Worm (Caenorhabditis elegans): ENCODE results near the gene F54B11.10.

DNA sequence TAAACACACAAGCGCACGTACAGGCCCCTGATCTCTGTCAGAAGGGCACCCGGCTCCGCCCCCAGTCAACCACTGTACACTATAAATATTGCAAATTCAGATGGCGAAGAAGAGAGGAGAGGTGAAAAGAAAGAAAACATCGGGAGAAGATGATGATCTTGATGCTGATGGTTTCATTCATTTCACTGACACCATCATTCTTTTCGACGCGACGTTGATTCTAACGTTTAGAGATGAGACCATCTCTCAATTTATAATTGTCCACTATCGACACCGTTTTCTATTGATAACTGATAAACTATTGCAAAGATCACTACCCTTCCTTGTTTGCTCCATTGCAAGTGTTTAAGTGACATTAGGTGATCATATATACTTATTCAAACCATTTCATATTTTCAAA is 40.6 kb upstream of the F54B11.10 start:
- TF ChIP-seq pqm-1 (tag; optimal IDR thresholded peaks at IDR 0.05) (no peak), mdl-1 (tag; optimal IDR thresholded peaks at IDR 0.05) (no peak), zag-1 (tag; optimal IDR thresholded peaks at IDR 0.05) (no peak), nfya-1 (tag; optimal IDR thresholded peaks at IDR 0.05; ENCODE audit: insufficient read depth) (no peak), elt-2 (tag; optimal IDR thresholded peaks at IDR 0.05) (no peak), fkh-10 (GFP tag; optimal IDR thresholded peaks at IDR 0.05) (no peak), ceh-82 (tag; optimal IDR thresholded peaks at IDR 0.05) (no peak), ztf-4 (tag; optimal IDR thresholded peaks at IDR 0.05) (no peak), R02D3.7 (tag; optimal IDR thresholded peaks at IDR 0.05) (no peak), tbx-2 (tag; optimal IDR thresholded peaks at IDR 0.05) (no peak), elt-1 (tag; optimal IDR thresholded peaks at IDR 0.05) (peak; percentile 37)

All from whole organism, L3 larva.